Worm (Caenorhabditis elegans): ENCODE results near the gene bnc-1.

Gene bnc-1

DNA sequence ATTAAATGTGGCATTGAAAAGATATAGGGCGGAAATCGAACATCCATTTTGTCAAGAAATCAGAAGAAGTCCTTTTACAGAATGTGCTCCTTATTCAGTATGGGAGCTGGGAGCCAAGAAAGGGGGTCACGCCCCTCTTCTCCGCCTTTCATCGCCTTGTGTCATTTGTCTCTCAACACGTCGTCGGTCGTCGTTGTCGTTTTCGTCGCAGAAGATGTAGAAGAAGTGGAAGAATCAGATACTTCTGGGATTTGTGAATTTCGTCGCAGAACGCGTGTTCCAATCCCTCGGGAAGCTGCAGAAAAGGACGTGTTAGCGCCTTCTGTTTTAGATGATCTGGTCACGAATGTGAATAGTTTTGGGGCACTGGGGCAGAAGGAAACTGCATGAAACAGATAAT, at the start of gene bnc-1:
Gene bnc-1, minus strand, starts transcription at position 101 of the 400 bp plus-strand sequence.
- no peak for TF ChIP-seq egrh-3 (GFP tag; IDR thresholded peaks at IDR 0.05)
- TF ChIP-seq tbx-9 (tag; optimal IDR thresholded peaks at IDR 0.05; ENCODE audit: borderline replicate concordance): no peak
- no peak for TF ChIP-seq F39B2.1 (GFP tag; IDR thresholded peaks at IDR 0.05)
- TF ChIP-seq madf-8 (GFP tag; conservative IDR thresholded peaks at IDR 0.05): no peak
- no peak for TF ChIP-seq sea-2 (GFP tag; IDR thresholded peaks at IDR 0.05)
- no peak for TF ChIP-seq B0261.1 (tag; optimal IDR thresholded peaks at IDR 0.05)

DNA sequence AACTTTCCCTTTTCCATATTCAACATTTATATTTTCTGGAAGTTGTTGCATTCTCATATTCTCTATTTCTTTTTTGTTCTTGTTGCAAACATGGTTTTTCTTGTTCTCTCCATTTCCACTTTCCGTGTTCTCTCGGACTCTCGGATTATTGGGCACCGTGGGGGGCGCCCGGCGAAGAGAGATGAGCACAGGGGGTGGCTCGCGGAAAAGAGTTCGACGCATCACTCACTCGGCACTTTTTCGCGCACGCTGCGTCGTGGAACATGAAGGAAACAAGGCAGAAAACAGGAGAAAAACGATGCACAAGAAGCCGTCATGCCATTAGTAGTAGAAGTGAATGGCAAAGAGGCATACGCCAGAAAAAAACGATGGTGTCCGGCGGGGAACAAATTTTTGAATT, 49.8 kb upstream of the bnc-1 start:
- no peak for TF ChIP-seq F37B4.10 (GFP tag; IDR thresholded peaks at IDR 0.05)
- no peak for TF ChIP-seq F39B2.1 (GFP tag; IDR thresholded peaks at IDR 0.05)
- TF ChIP-seq nhr-27 (tag; optimal IDR thresholded peaks at IDR 0.05): no peak
- no peak for TF ChIP-seq lsl-1 (GFP tag; optimal IDR thresholded peaks at IDR 0.05)
- TF ChIP-seq hsf-1 (GFP tag; IDR thresholded peaks at IDR 0.05): no peak
- no peak for TF ChIP-seq attf-6 (GFP tag; IDR thresholded peaks at IDR 0.05)
- TF ChIP-seq dpff-1 (tag; optimal IDR thresholded peaks at IDR 0.05): no peak
- TF ChIP-seq F10E7.11 (tag; optimal IDR thresholded peaks at IDR 0.05): no peak
- TF ChIP-seq bed-2 (GFP tag; IDR thresholded peaks at IDR 0.05): no peak
- no peak for TF ChIP-seq tbx-9 (tag; optimal IDR thresholded peaks at IDR 0.05; ENCODE audit: borderline replicate concordance)
- no peak for TF ChIP-seq bed-1 (GFP tag; IDR thresholded peaks at IDR 0.05)
- TF ChIP-seq attf-5 (GFP tag; optimal IDR thresholded peaks at IDR 0.05): no peak
- TF ChIP-seq pha-4 (tag; optimal IDR thresholded peaks at IDR 0.05): no peak
- no peak for TF ChIP-seq egrh-3 (GFP tag; IDR thresholded peaks at IDR 0.05)
- no peak for TF ChIP-seq T26A5.8 (tag; optimal IDR thresholded peaks at IDR 0.05)
- TF ChIP-seq Y56A3A.18 (GFP tag; IDR thresholded peaks at IDR 0.05): no peak

DNA sequence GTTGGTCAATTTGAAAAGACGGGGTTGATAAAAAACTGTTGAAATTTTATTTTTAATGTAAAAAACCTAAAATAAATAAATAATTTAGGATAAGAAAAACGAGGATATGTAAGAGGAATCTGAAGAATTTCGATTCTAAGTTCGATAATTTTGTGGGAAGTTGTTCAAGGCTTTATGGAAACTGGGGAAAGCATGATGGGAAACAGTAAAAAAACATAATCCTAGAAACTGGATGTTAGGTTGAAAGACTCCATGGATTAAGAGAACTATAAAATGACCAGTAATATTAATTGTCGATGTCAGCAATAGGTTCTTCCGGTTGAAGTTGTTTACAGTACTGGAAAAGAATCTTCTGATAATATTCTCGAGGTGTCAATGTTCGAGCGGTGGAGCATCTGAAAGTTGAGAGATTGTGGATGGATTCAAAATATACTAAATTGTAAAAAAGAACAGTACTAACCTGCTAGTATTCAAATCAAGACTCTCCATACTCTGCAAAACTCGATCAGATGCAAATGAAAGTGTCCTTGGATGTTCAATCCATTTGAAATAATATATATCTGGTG, 43.5 kb upstream of the bnc-1 start:
- peak; percentile 8 for TF ChIP-seq F49E8.2 (tag; optimal IDR thresholded peaks at IDR 0.05; ENCODE audit: insufficient read depth)
- TF ChIP-seq rec-8 (tag; optimal IDR thresholded peaks at IDR 0.05): no peak
- TF ChIP-seq F10E7.11 (tag; optimal IDR thresholded peaks at IDR 0.05): peak; percentile 42
- TF ChIP-seq B0261.1 (tag; optimal IDR thresholded peaks at IDR 0.05): peak; percentile 7
- TF ChIP-seq nfya-2 (GFP tag; IDR thresholded peaks at IDR 0.05): no peak
- TF ChIP-seq F23B12.7 (tag; optimal IDR thresholded peaks at IDR 0.05; ENCODE audit: insufficient read depth): no peak
- peak; percentile 77; the same call in 1 of the 2 replicates for TF ChIP-seq ekl-4 (GFP tag; IDR thresholded peaks at IDR 0.05)
- TF ChIP-seq lag-1 (GFP tag; IDR thresholded peaks at IDR 0.05): no peak
- TF ChIP-seq egrh-3 (GFP tag; IDR thresholded peaks at IDR 0.05): no peak
- no peak for TF ChIP-seq ztf-26 (tag; optimal IDR thresholded peaks at IDR 0.05)
- no peak for TF ChIP-seq ceh-91 (GFP tag; IDR thresholded peaks at IDR 0.05)
- no peak for TF ChIP-seq snpc-4 (GFP tag; optimal IDR thresholded peaks at IDR 0.05)
- peak in 1 of 4 experiments; percentile 24 for TF ChIP-seq snpc-4 (tag; optimal IDR thresholded peaks at IDR 0.05)
- no peak for TF ChIP-seq ztf-22 (GFP tag; optimal IDR thresholded peaks at IDR 0.05)
- TF ChIP-seq atf-7 (tag; optimal IDR thresholded peaks at IDR 0.05): no peak
- no peak for TF ChIP-seq tbp1 (GFP tag; optimal IDR thresholded peaks at IDR 0.05)
- TF ChIP-seq ztf-18 (tag; optimal IDR thresholded peaks at IDR 0.05): peak; percentile 4
- TF ChIP-seq repo-1 (tag; optimal IDR thresholded peaks at IDR 0.05): peak; percentile 25
- TF ChIP-seq nfyb-1 (GFP tag; IDR thresholded peaks at IDR 0.05): no peak
- TF ChIP-seq cebp-1 (GFP tag; IDR thresholded peaks at IDR 0.05): no peak
- TF ChIP-seq cebp-1 (tag; optimal IDR thresholded peaks at IDR 0.05): peak; percentile 21
- 0 out of 2 replicates have a peak, but pooled peaks have one; percentile 15 for TF ChIP-seq Y56A3A.18 (GFP tag; IDR thresholded peaks at IDR 0.05)
- no peak for TF ChIP-seq lin-35 (GFP tag; optimal IDR thresholded peaks at IDR 0.05)
- no peak for TF ChIP-seq tlf-1 (GFP tag; optimal IDR thresholded peaks at IDR 0.05)
- TF ChIP-seq lin-40 (tag; optimal IDR thresholded peaks at IDR 0.05): no peak
- no peak for TF ChIP-seq dpl-1 (GFP tag; optimal IDR thresholded peaks at IDR 0.05)
- no peak for TF ChIP-seq die-1 (tag; optimal IDR thresholded peaks at IDR 0.05)
- TF ChIP-seq attf-5 (GFP tag; optimal IDR thresholded peaks at IDR 0.05): no peak
- TF ChIP-seq C06A6.2 (GFP tag; conservative IDR thresholded peaks at IDR 0.05): no peak
- TF ChIP-seq dpff-1 (tag; optimal IDR thresholded peaks at IDR 0.05): peak; percentile 57
- no peak for TF ChIP-seq F55B11.4 (tag; optimal IDR thresholded peaks at IDR 0.05; ENCODE audit: borderline replicate concordance, insufficient read depth)

Measured in whole organism, young adult.